Fruit fly (Drosophila melanogaster) whole organism, embryonic: ENCODE measurements around the gene zye.
A peak's percentile ranks its signal among the peaks of the same experiment; 100 is the strongest.

Experiments used
- Aef1 ChIP-seq: fragments of 200-800 bp; sonication (Bioruptor generic); IDR thresholded peaks from 3 replicates; pipeline ENCODE4 v1.3.6; 2022; ENCODE audit warnings: missing biosample characterization, missing genetic modification characterization
- CG11093 ChIP-seq: fragments of 200-800 bp; sonication (Bioruptor generic); IDR thresholded peaks from 3 replicates; pipeline ENCODE4 v1.3.6; 2022; ENCODE audit warnings: missing biosample characterization, missing genetic modification characterization
- CG12299 ChIP-seq: fragments of 200-800 bp; sonication (Bioruptor generic); optimal IDR thresholded peaks from 2 replicates; lab custom pipeline; 2018; ENCODE audit warnings: missing biosample characterization, mild to moderate bottlenecking, missing genetic modification characterization
- CG15269 ChIP-seq: fragments of 200-800 bp; sonication (Bioruptor generic); optimal IDR thresholded peaks from 2 replicates; lab custom pipeline; 2018; ENCODE audit warnings: missing biosample characterization, mild to moderate bottlenecking, missing genetic modification characterization, moderate library complexity
- CG17612 ChIP-seq: fragments of 200-800 bp; sonication (Bioruptor generic); IDR thresholded peaks from 2 replicates; pipeline ENCODE4 v1.3.6; 2022; ENCODE audit warnings: missing biosample characterization, missing genetic modification characterization
- CG1792 ChIP-seq: fragments of 200-800 bp; sonication (Bioruptor generic); optimal IDR thresholded peaks from 2 replicates; lab custom pipeline; 2016; ENCODE audit warnings: missing biosample characterization, missing genetic modification characterization
- CG18476 ChIP-seq: fragments of 200-800 bp; sonication (Bioruptor generic); optimal IDR thresholded peaks from 2 replicates; lab custom pipeline; 2016; ENCODE audit warnings: missing biosample characterization, mild to moderate bottlenecking, missing genetic modification characterization
- CG18619 ChIP-seq: fragments of 200-800 bp; sonication (Bioruptor generic); optimal IDR thresholded peaks from 3 replicates; lab custom pipeline; 2017; ENCODE audit warnings: missing biosample characterization, mild to moderate bottlenecking, missing genetic modification characterization
- CG2712 ChIP-seq: fragments of 200-800 bp; optimal IDR thresholded peaks from 3 replicates; lab custom pipeline; 2019; ENCODE audit warnings: missing biosample characterization, mild to moderate bottlenecking, missing genetic modification characterization, moderate library complexity
- CG3163 ChIP-seq: fragments of 200-800 bp; sonication (Bioruptor generic); optimal IDR thresholded peaks from 3 replicates; lab custom pipeline; 2016; ENCODE audit warnings: missing biosample characterization, missing genetic modification characterization
- CG32772 ChIP-seq: fragments of 200-800 bp; sonication (Bioruptor generic); IDR thresholded peaks from 2 replicates; pipeline ENCODE4 v1.3.6; 2022; ENCODE audit warnings: missing biosample characterization, missing genetic modification characterization
- CG3838 ChIP-seq: fragments of 200-800 bp; sonication (Bioruptor generic); optimal IDR thresholded peaks from 3 replicates; lab custom pipeline; 2016; ENCODE audit warnings: missing biosample characterization, missing genetic modification characterization
- CG4328 ChIP-seq: fragments of 200-800 bp; sonication (Bioruptor generic); optimal IDR thresholded peaks from 3 replicates; lab custom pipeline; 2017; ENCODE audit warnings: missing biosample characterization, missing genetic modification reagents, missing genetic modification characterization
- CG43689 ChIP-seq: fragments of 200-800 bp; sonication (Bioruptor generic); IDR thresholded peaks from 2 replicates; pipeline ENCODE4 v1.3.6; 2022; ENCODE audit warnings: missing biosample characterization, missing genetic modification characterization
- CG4730 ChIP-seq: fragments of 200-800 bp; sonication (Bioruptor generic); IDR thresholded peaks from 2 replicates; pipeline ENCODE4 v1.3.6; 2022; ENCODE audit warnings: missing biosample characterization, missing genetic modification characterization
- CG4854 ChIP-seq: fragments of 200-800 bp; sonication (Bioruptor generic); optimal IDR thresholded peaks from 2 replicates; lab custom pipeline; 2016; ENCODE audit warnings: missing biosample characterization, missing genetic modification characterization, inconsistent platforms
- CG7556 ChIP-seq: fragments of 200-800 bp; sonication (Bioruptor generic); optimal IDR thresholded peaks from 2 replicates; lab custom pipeline; 2017; ENCODE audit warnings: missing biosample characterization, mild to moderate bottlenecking, missing genetic modification characterization
- CG7786 ChIP-seq: fragments of 200-800 bp; sonication (Bioruptor generic); optimal IDR thresholded peaks from 2 replicates; lab custom pipeline; 2016; ENCODE audit warnings: missing biosample characterization, missing genetic modification characterization
- CG8944 ChIP-seq: fragments of 200-800 bp; sonication (Bioruptor generic); optimal IDR thresholded peaks from 3 replicates; lab custom pipeline; 2016; ENCODE audit warnings: missing biosample characterization, missing genetic modification characterization
- CG9215 ChIP-seq: fragments of 200-800 bp; sonication (Bioruptor generic); IDR thresholded peaks from 2 replicates; pipeline ENCODE4 v1.3.6; 2022; ENCODE audit warnings: missing biosample characterization, missing genetic modification characterization
- CG9609 ChIP-seq: fragments of 200-800 bp; sonication (Bioruptor generic); optimal IDR thresholded peaks from 3 replicates; lab custom pipeline; 2016; ENCODE audit warnings: missing biosample characterization, missing genetic modification characterization
- Drgx ChIP-seq: fragments of 200-800 bp; sonication (Bioruptor generic); IDR thresholded peaks from 2 replicates; pipeline ENCODE4 v1.3.6; 2022; ENCODE audit warnings: missing biosample characterization, missing genetic modification characterization
- Hr78 ChIP-seq, 2 experiments: fragments of 200-800 bp in 1 of 2; fragments of >200 bp in 1 of 2; sonication (Bioruptor generic) in 1 of 2; optimal IDR thresholded peaks; 2 replicates each; lab custom pipeline; 2017 to 2019; ENCODE audit warnings: missing biosample characterization in 2 of 2, missing genetic modification characterization in 2 of 2, mild to moderate bottlenecking in 1 of 2, moderate library complexity in 1 of 2
- Lhr ChIP-seq: fragments of 200-800 bp; sonication (Bioruptor generic); optimal IDR thresholded peaks from 3 replicates; lab custom pipeline; 2017; ENCODE audit warnings: mild to moderate bottlenecking, missing biosample characterization, missing genetic modification reagents, missing genetic modification characterization
- Max ChIP-seq: fragments of 200-800 bp; sonication (Bioruptor generic); optimal IDR thresholded peaks from 2 replicates; lab custom pipeline; 2016; ENCODE audit warnings: missing biosample characterization, mild to moderate bottlenecking, missing genetic modification characterization
- Opbp ChIP-seq: fragments of 200-800 bp; sonication (Bioruptor generic); IDR thresholded peaks from 3 replicates; pipeline ENCODE4 v1.3.6; 2022; ENCODE audit warnings: missing biosample characterization, missing genetic modification characterization; ENCODE audit not compliant: partially characterized antibody
- Scr ChIP-seq: fragments of 200-800 bp; sonication (Bioruptor generic); IDR thresholded peaks from 2 replicates; pipeline ENCODE4 v1.3.6; 2022; ENCODE audit warnings: missing biosample characterization, missing genetic modification characterization; ENCODE audit not compliant: partially characterized antibody
- ash1 ChIP-seq: fragments of 200-800 bp; sonication (Bioruptor generic); optimal IDR thresholded peaks from 2 replicates; lab custom pipeline; 2018; ENCODE audit warnings: missing biosample characterization, mild to moderate bottlenecking, missing genetic modification characterization
- bigmax ChIP-seq: fragments of 200-800 bp; sonication (Bioruptor generic); optimal IDR thresholded peaks from 2 replicates; lab custom pipeline; 2018; ENCODE audit warnings: missing biosample characterization, mild to moderate bottlenecking, missing genetic modification characterization
- cg ChIP-seq: fragments of 200-800 bp; sonication (Bioruptor generic); optimal IDR thresholded peaks from 3 replicates; lab custom pipeline; 2019; ENCODE audit warnings: missing biosample characterization, mild to moderate bottlenecking, missing genetic modification characterization, moderate library complexity
- chn ChIP-seq: fragments of 200-800 bp; sonication (Bioruptor generic); optimal IDR thresholded peaks from 2 replicates; lab custom pipeline; 2016; ENCODE audit warnings: missing biosample characterization, missing genetic modification characterization
- crc ChIP-seq: fragments of 200-800 bp; sonication (Bioruptor generic); optimal IDR thresholded peaks from 2 replicates; lab custom pipeline; 2016; ENCODE audit warnings: missing biosample characterization, missing genetic modification characterization
- crp ChIP-seq, 2 experiments: fragments of 200-800 bp; sonication (Bioruptor generic); optimal IDR thresholded peaks; 2 replicates in 1 of 2; 3 replicates in 1 of 2; lab custom pipeline; 2017; ENCODE audit warnings: missing biosample characterization in 2 of 2, missing genetic modification characterization in 2 of 2, mild to moderate bottlenecking in 1 of 2, moderate library complexity in 1 of 2
- danr ChIP-seq: fragments of 200-800 bp; sonication (Bioruptor generic); IDR thresholded peaks from 2 replicates; pipeline ENCODE4 v1.3.6; 2022; ENCODE audit warnings: missing biosample characterization, missing genetic modification characterization
- ftz-f1 ChIP-seq: fragments of 200-800 bp; sonication (Bioruptor generic); optimal IDR thresholded peaks from 2 replicates; lab custom pipeline; 2016; ENCODE audit warnings: missing biosample characterization, missing genetic modification characterization
- fu2 ChIP-seq: fragments of 200-800 bp; sonication (Bioruptor generic); optimal IDR thresholded peaks from 2 replicates; lab custom pipeline; 2016; ENCODE audit warnings: missing biosample characterization, missing genetic modification characterization
- insv ChIP-seq, 2 experiments: fragments of 200-800 bp; sonication (Bioruptor generic); optimal IDR thresholded peaks; 3 replicates each; lab custom pipeline; 2016 to 2018; ENCODE audit warnings: missing biosample characterization in 2 of 2, missing genetic modification characterization in 2 of 2
- jumu ChIP-seq: fragments of 200-800 bp; sonication (Bioruptor generic); optimal IDR thresholded peaks from 3 replicates; lab custom pipeline; 2016; ENCODE audit warnings: missing biosample characterization, missing genetic modification characterization
- kah ChIP-seq: fragments of 200-800 bp; sonication (Bioruptor generic); optimal IDR thresholded peaks from 2 replicates; lab custom pipeline; 2018; ENCODE audit warnings: missing biosample characterization, mild to moderate bottlenecking, missing genetic modification characterization
- nmo ChIP-seq: fragments of 200-800 bp; sonication (Bioruptor generic); optimal IDR thresholded peaks from 2 replicates; lab custom pipeline; 2018; ENCODE audit warnings: missing biosample characterization, mild to moderate bottlenecking, missing genetic modification characterization, moderate library complexity
- org-1 ChIP-seq: fragments of 200-800 bp; sonication (Bioruptor generic); optimal IDR thresholded peaks from 2 replicates; lab custom pipeline; 2017; ENCODE audit warnings: missing biosample characterization, missing genetic modification characterization
- psq ChIP-seq: fragments of 200-800 bp; sonication (Bioruptor generic); optimal IDR thresholded peaks from 2 replicates; lab custom pipeline; 2017; ENCODE audit warnings: missing biosample characterization, missing genetic modification characterization
- pzg ChIP-seq: fragments of 200-800 bp; sonication (Bioruptor generic); optimal IDR thresholded peaks from 3 replicates; lab custom pipeline; 2018; ENCODE audit warnings: missing biosample characterization, mild to moderate bottlenecking, missing genetic modification characterization, moderate library complexity
- rib ChIP-seq: fragments of 200-800 bp; sonication (Bioruptor generic); IDR thresholded peaks from 2 replicates; pipeline ENCODE4 v1.3.6; 2022; ENCODE audit warnings: missing biosample characterization, missing genetic modification characterization
- sens ChIP-seq: fragments of 200-800 bp; sonication (Bioruptor generic); peaks from one replicate; lab custom pipeline; 2016; ENCODE audit warnings: missing biosample characterization, missing genetic modification characterization
- slbo ChIP-seq: fragments of 200-800 bp; sonication (Bioruptor generic); IDR thresholded peaks from 2 replicates; pipeline ENCODE4 v1.3.6; 2022; ENCODE audit warnings: missing biosample characterization, missing genetic modification characterization
- tll ChIP-seq, 2 experiments: fragments of 200-800 bp in 1 of 2; fragments of >200 bp in 1 of 2; sonication (Bioruptor generic) in 1 of 2; optimal IDR thresholded peaks; 2 replicates each; lab custom pipeline; 2017 to 2019; ENCODE audit warnings: missing biosample characterization in 2 of 2, missing genetic modification characterization in 2 of 2, mild to moderate bottlenecking in 1 of 2, moderate library complexity in 1 of 2
- unpg ChIP-seq: fragments of 200-800 bp; sonication (Bioruptor generic); optimal IDR thresholded peaks from 3 replicates; lab custom pipeline; 2018; ENCODE audit warnings: missing biosample characterization, mild to moderate bottlenecking, missing genetic modification characterization, moderate library complexity

zye gene

dm6 chr3L:20452813-20453682, 39.6 kb downstream of the zye start, which contains the start of gene CG5199 (continued):
- TF ChIP-seq rib (no peak), CG8944 (GFP tag; lab: Kevin White, UChicago) (peak; percentile 11), CG12299 (tag; lab: Kevin White, UChicago) (peak; percentile 45), chn (no peak), insv (GFP tag; optimal IDR thresholded peaks at IDR 0.05; lab: Kevin White, UChicago) (peak in 1 of 2 experiments; percentile 44), CG4328 (GFP tag; lab: Kevin White, UChicago) (peak; percentile 54), CG11093 (GFP tag; lab: Robert Waterston, UW) (peak; percentile 63; the same call in 2 of the 3 replicates), CG7556 (peak; percentile 75), Opbp (GFP tag; lab: Robert Waterston, UW) (peak; percentile 82), fu2 (GFP tag; lab: Kevin White, UChicago) (no peak), crc (GFP tag; lab: Kevin White, UChicago) (no peak), psq (GFP tag; lab: Kevin White, UChicago) (peak; percentile 43), CG9215 (GFP tag; lab: Robert Waterston, UW) (peak; percentile 80), org-1 (GFP tag; lab: Kevin White, UChicago) (no peak), CG18476 (GFP tag; lab: Kevin White, UChicago) (peak; percentile 19), ash1 (GFP tag; lab: Kevin White, UChicago) (no peak), Max (GFP tag; lab: Kevin White, UChicago) (peak; percentile 45), jumu (GFP tag; lab: Kevin White, UChicago) (no peak), Hr78 (GFP tag; optimal IDR thresholded peaks at IDR 0.05; lab: Kevin White, UChicago) (no peak), CG15269 (tag; lab: Kevin White, UChicago) (peak; percentile 58), crp (GFP tag; optimal IDR thresholded peaks at IDR 0.05; lab: Kevin White, UChicago) (peak in 1 of 2 experiments; percentile 3), CG9609 (GFP tag; lab: Kevin White, UChicago) (peak; percentile 2), bigmax (GFP tag; lab: Kevin White, UChicago) (peak; percentile 63), CG3838 (GFP tag; lab: Kevin White, UChicago) (no peak), CG43689 (GFP tag; lab: Robert Waterston, UW) (no peak), Scr (GFP tag; lab: Robert Waterston, UW) (peak; percentile 89), tll (GFP tag; optimal IDR thresholded peaks at IDR 0.05; lab: Kevin White, UChicago) (no peak), Aef1 (GFP tag; lab: Robert Waterston, UW) (no peak; the same call in 1 of the 3 replicates), nmo (GFP tag; lab: Kevin White, UChicago) (peak; percentile 88), sens (GFP tag; lab: Kevin White, UChicago) (peak; percentile 81), unpg (GFP tag; lab: Kevin White, UChicago) (peak; percentile 66), Lhr (GFP tag; lab: Kevin White, UChicago) (no peak), CG18619 (peak; percentile 55), pzg (GFP tag; lab: Kevin White, UChicago) (peak; percentile 41), CG32772 (GFP tag; lab: Robert Waterston, UW) (peak; percentile 34; the same call in 1 of the 2 replicates), slbo (peak; percentile 63), kah (peak; percentile 39), danr (peak; percentile 41; the same call in 1 of the 2 replicates), CG4854 (GFP tag; lab: Kevin White, UChicago) (no peak), CG2712 (peak; percentile 85), CG7786 (GFP tag; lab: Kevin White, UChicago) (no peak), CG1792 (peak; percentile 2), cg (GFP tag; lab: Kevin White, UChicago) (no peak), CG4730 (GFP tag; lab: Robert Waterston, UW) (peak; percentile 54), ftz-f1 (peak; percentile 37), CG3163 (GFP tag; lab: Kevin White, UChicago) (no peak), CG17612 (GFP tag; lab: Robert Waterston, UW) (no peak), Drgx (GFP tag; lab: Robert Waterston, UW) (0 out of 2 replicates have a peak, but pooled peaks have one; percentile 28)
